Worm (Caenorhabditis elegans) whole organism, L3 larva: ENCODE results near the gene atln-1.

ENCODE experiments used
- aly-2 ChIP-seq: fragments of 150-350 bp; optimal IDR thresholded peaks from 2 replicates; lab custom pipeline; 2014; ENCODE audit warnings: missing biosample characterization, missing genetic modification characterization
- ceh-16 ChIP-seq: sonication (generic microtip); optimal IDR thresholded peaks from 2 replicates; lab custom pipeline; 2017; ENCODE audit warnings: missing biosample characterization, missing genetic modification characterization
- ceh-82 ChIP-seq: fragments of 150-350 bp; optimal IDR thresholded peaks from 2 replicates; lab custom pipeline; 2014; ENCODE audit warnings: missing biosample characterization, missing genetic modification characterization
- ceh-9 ChIP-seq: sonication (generic microtip); optimal IDR thresholded peaks from 2 replicates; lab custom pipeline; 2018; ENCODE audit warnings: missing biosample characterization, missing genetic modification characterization
- daf-12 ChIP-seq: fragments of 150-350 bp; optimal IDR thresholded peaks from 2 replicates; lab custom pipeline; 2014; ENCODE audit warnings: missing biosample characterization, missing genetic modification reagents, missing genetic modification characterization
- egl-27 ChIP-seq: sonication (generic microtip); optimal IDR thresholded peaks from 4 replicates; lab custom pipeline; 2017; ENCODE audit warnings: missing biosample characterization, missing genetic modification reagents, missing genetic modification characterization
- egl-5 ChIP-seq: fragments of 150-350 bp; optimal IDR thresholded peaks from 2 replicates; lab custom pipeline; 2017; ENCODE audit warnings: missing biosample characterization, missing genetic modification reagents, missing genetic modification characterization, inconsistent platforms
- elt-1 ChIP-seq: fragments of 150-350 bp; optimal IDR thresholded peaks from 2 replicates; lab custom pipeline; 2014; ENCODE audit warnings: missing biosample characterization, missing genetic modification characterization
- elt-2 ChIP-seq: sonication (generic microtip); optimal IDR thresholded peaks from 2 replicates; lab custom pipeline; 2016; ENCODE audit warnings: missing genetic modification reagents, mild to moderate bottlenecking, missing genetic modification characterization, missing compliant biosample characterization
- eor-1 ChIP-seq, 2 experiments: fragments of 150-350 bp; optimal IDR thresholded peaks; 2 replicates each; lab custom pipeline; 2014 to 2018; ENCODE audit warnings: missing biosample characterization in 2 of 2, missing genetic modification characterization in 2 of 2
- fkh-10 ChIP-seq: sonication (generic microtip); optimal IDR thresholded peaks from 2 replicates; lab custom pipeline; 2017; ENCODE audit warnings: missing biosample characterization, missing genetic modification reagents, missing genetic modification characterization
- fkh-2 ChIP-seq: fragments of 150-350 bp; optimal IDR thresholded peaks from 2 replicates; lab custom pipeline; 2014; ENCODE audit warnings: missing biosample characterization, missing genetic modification reagents, missing genetic modification characterization
- fos-1 ChIP-seq: fragments of 150-350 bp; optimal IDR thresholded peaks from 2 replicates; lab custom pipeline; 2014; ENCODE audit warnings: missing biosample characterization, missing genetic modification characterization
- hmg-11 ChIP-seq: sonication (generic microtip); optimal IDR thresholded peaks from 2 replicates; lab custom pipeline; 2016; ENCODE audit warnings: missing genetic modification characterization, missing compliant biosample characterization
- jun-1 ChIP-seq: fragments of 150-350 bp; optimal IDR thresholded peaks from 2 replicates; lab custom pipeline; 2014; ENCODE audit warnings: missing biosample characterization, missing genetic modification reagents, missing genetic modification characterization
- lin-39 ChIP-seq: fragments of 150-350 bp; optimal IDR thresholded peaks from 2 replicates; lab custom pipeline; 2018; ENCODE audit warnings: missing biosample characterization, missing genetic modification reagents, missing genetic modification characterization
- lsy-12 ChIP-seq: sonication (generic microtip); optimal IDR thresholded peaks from 2 replicates; lab custom pipeline; 2016; ENCODE audit warnings: mild to moderate bottlenecking, missing genetic modification characterization, missing compliant biosample characterization
- mml-1 ChIP-seq: fragments of 150-350 bp; sonication (generic microtip); optimal IDR thresholded peaks from 3 replicates; lab custom pipeline; 2014; ENCODE audit warnings: missing biosample characterization, missing genetic modification characterization
- nfya-1 ChIP-seq: sonication (generic microtip); optimal IDR thresholded peaks from 2 replicates; lab custom pipeline; 2017; ENCODE audit warnings: missing genetic modification characterization, mild to moderate bottlenecking, missing compliant biosample characterization, antibody characterized with exemption, moderate library complexity; ENCODE audit not compliant: insufficient read depth
- nhr-11 ChIP-seq: fragments of 150-350 bp; optimal IDR thresholded peaks from 2 replicates; lab custom pipeline; 2014; ENCODE audit warnings: missing biosample characterization, missing genetic modification characterization
- nhr-237 ChIP-seq: fragments of 150-350 bp; optimal IDR thresholded peaks from 2 replicates; lab custom pipeline; 2014; ENCODE audit warnings: missing biosample characterization, missing genetic modification characterization
- nhr-28 ChIP-seq: fragments of 150-350 bp; optimal IDR thresholded peaks from 2 replicates; lab custom pipeline; 2014; ENCODE audit warnings: missing biosample characterization, missing genetic modification characterization
- nhr-43 ChIP-seq: sonication (generic microtip); optimal IDR thresholded peaks from 2 replicates; lab custom pipeline; 2016; ENCODE audit warnings: mild to moderate bottlenecking, missing genetic modification characterization, missing compliant biosample characterization; ENCODE audit not compliant: poor library complexity, severe bottlenecking
- nhr-67 ChIP-seq: fragments of 150-350 bp; optimal IDR thresholded peaks from 2 replicates; lab custom pipeline; 2014; ENCODE audit warnings: missing biosample characterization, missing genetic modification characterization
- pha-4 ChIP-seq: fragments of 150-350 bp; optimal IDR thresholded peaks from 2 replicates; lab custom pipeline; 2014; ENCODE audit warnings: missing biosample characterization, missing genetic modification reagents, missing genetic modification characterization
- sea-2 ChIP-seq: fragments of 150-350 bp; sonication (generic microtip); optimal IDR thresholded peaks from 4 replicates; lab custom pipeline; 2014; ENCODE audit warnings: missing biosample characterization, missing genetic modification reagents, missing genetic modification characterization
- skn-1 ChIP-seq: fragments of 150-350 bp; optimal IDR thresholded peaks from 2 replicates; lab custom pipeline; 2014; ENCODE audit warnings: missing biosample characterization, missing genetic modification characterization
- snpc-4 ChIP-seq: fragments of 150-350 bp; optimal IDR thresholded peaks from 2 replicates; lab custom pipeline; 2014; ENCODE audit warnings: missing biosample characterization, missing genetic modification characterization
- tbx-2 ChIP-seq: sonication (generic microtip); optimal IDR thresholded peaks from 2 replicates; lab custom pipeline; 2016; ENCODE audit warnings: mild to moderate bottlenecking, missing genetic modification characterization, missing compliant biosample characterization
- unc-39 ChIP-seq: sonication (generic microtip); optimal IDR thresholded peaks from 4 replicates; lab custom pipeline; 2017; ENCODE audit warnings: missing biosample characterization, missing genetic modification characterization
- zag-1 ChIP-seq: fragments of 150-350 bp; optimal IDR thresholded peaks from 2 replicates; lab custom pipeline; 2014; ENCODE audit warnings: missing biosample characterization, missing genetic modification characterization
- ztf-11 ChIP-seq: fragments of 150-350 bp; optimal IDR thresholded peaks from 2 replicates; lab custom pipeline; 2014; ENCODE audit warnings: missing biosample characterization, missing genetic modification characterization

The atln-1 gene

ce11 chrIV:2820408-2820807 lies 31.9 kb downstream of the atln-1 start, which contains the start of gene Y54G2A.37:
Y54G2A.37 (plus strand) TSS chrIV:2820708.
- no peak for TF ChIP-seq ceh-9 (tag; lab: Kevin White, UChicago)
- TF ChIP-seq fkh-2 (tag; lab: Kevin White, UChicago): no peak
- no peak for TF ChIP-seq elt-2 (tag; lab: Kevin White, UChicago)
- no peak for TF ChIP-seq nhr-28
- no peak for TF ChIP-seq lin-39 (tag; lab: Kevin White, UChicago)
- TF ChIP-seq fos-1 (tag; lab: Kevin White, UChicago): no peak
- no peak for TF ChIP-seq ztf-11
- TF ChIP-seq pha-4 (tag; lab: Kevin White, UChicago): no peak
- TF ChIP-seq skn-1 (tag; lab: Kevin White, UChicago): no peak
- no peak for TF ChIP-seq ceh-82 (tag; lab: Kevin White, UChicago)
- no peak for TF ChIP-seq egl-27 (tag; lab: Kevin White, UChicago)
- no peak for TF ChIP-seq egl-5 (tag; lab: Kevin White, UChicago)
- TF ChIP-seq fkh-10 (GFP tag; lab: Kevin White, UChicago): no peak
- no peak for TF ChIP-seq zag-1 (tag; lab: Kevin White, UChicago)
- no peak for TF ChIP-seq eor-1 (tag; optimal IDR thresholded peaks at IDR 0.05; lab: Kevin White, UChicago)
- no peak for TF ChIP-seq elt-1 (tag; lab: Kevin White, UChicago)
- no peak for TF ChIP-seq unc-39 (tag; lab: Kevin White, UChicago)
- no peak for TF ChIP-seq mml-1 (tag; lab: Kevin White, UChicago)
- no peak for TF ChIP-seq nfya-1
- no peak for TF ChIP-seq daf-12

- TF ChIP-seq nhr-67 (no peak), fos-1 (tag; lab: Kevin White, UChicago) (no peak)
These were observed 35.0 kb downstream of the atln-1 start, which contains the start of gene clec-80 for ce11 chrIV:2823446-2823845. clec-80 (plus strand) TSS chrIV:2823746.

- TF ChIP-seq snpc-4 (tag; lab: Kevin White, UChicago) (peak; percentile 24), unc-39 (tag; lab: Kevin White, UChicago) (no peak), hmg-11 (tag; lab: Kevin White, UChicago) (no peak), lsy-12 (tag; lab: Kevin White, UChicago) (peak; percentile 53), pha-4 (tag; lab: Kevin White, UChicago) (no peak), nhr-11 (tag; lab: Kevin White, UChicago) (no peak)
These were observed 37.1 kb downstream of the atln-1 start for ce11 chrIV:2825460-2826103.

- no peak for TF ChIP-seq lsy-12 (tag; lab: Kevin White, UChicago)
- no peak for TF ChIP-seq jun-1 (tag; lab: Kevin White, UChicago)
- no peak for TF ChIP-seq daf-12
- no peak for TF ChIP-seq zag-1 (tag; lab: Kevin White, UChicago)
- TF ChIP-seq fkh-2 (tag; lab: Kevin White, UChicago): no peak
- TF ChIP-seq sea-2 (GFP tag; lab: Kevin White, UChicago): no peak
- no peak for TF ChIP-seq nhr-43 (tag; lab: Kevin White, UChicago)
- TF ChIP-seq fkh-10 (GFP tag; lab: Kevin White, UChicago): no peak
- no peak for TF ChIP-seq ceh-16 (tag; lab: Kevin White, UChicago)
- TF ChIP-seq tbx-2 (tag; lab: Kevin White, UChicago): no peak
- no peak for TF ChIP-seq egl-5 (tag; lab: Kevin White, UChicago)
- no peak for TF ChIP-seq elt-2 (tag; lab: Kevin White, UChicago)
- TF ChIP-seq nfya-1: no peak
- no peak for TF ChIP-seq ztf-11
These were observed 37.8 kb downstream of the atln-1 start for ce11 chrIV:2826335-2826734.

ce11 chrIV:2832587-2832986 lies 44.1 kb downstream of the atln-1 start, which contains the start of the genes Y54G2A.48 and pudl-1:
Y54G2A.48 (minus strand) TSS chrIV:2832687.
pudl-1 (plus strand) TSS chrIV:2832906.
- TF ChIP-seq mml-1 (tag; lab: Kevin White, UChicago) (no peak), aly-2 (tag; lab: Kevin White, UChicago) (no peak), nhr-237 (tag; lab: Kevin White, UChicago) (no peak), nfya-1 (no peak)
- TF ChIP-seq, all 47 proteins: peak for 0
